Worm (Caenorhabditis elegans): ENCODE results near the gene F36H5.18.
"Not testable (repeated sequence)": the region's sequence is repeated elsewhere in the genome, so short reads cannot be mapped to it uniquely, and the experiment has no call there.

F36H5.18 gene

DNA sequence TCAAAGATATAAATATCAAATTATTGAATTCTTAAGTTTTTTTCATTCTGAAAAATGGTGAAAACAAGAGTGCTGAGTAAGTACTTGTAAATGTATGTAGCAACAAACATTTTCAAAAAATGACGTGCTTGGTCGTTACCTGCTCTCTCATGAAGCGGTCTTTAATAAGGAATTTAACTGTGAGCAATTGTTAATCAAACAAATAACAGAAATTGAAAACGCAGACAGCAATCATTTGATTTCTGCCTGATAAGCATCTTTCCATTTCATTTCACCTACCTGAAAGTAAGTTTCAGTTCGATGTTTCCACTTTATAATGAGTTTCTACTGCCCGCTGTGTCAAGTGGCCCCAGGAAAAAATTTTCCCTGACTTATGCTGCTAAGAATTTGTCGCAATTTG lies 3.4 kb downstream of the F36H5.18 start, which contains the start of gene math-28:
Gene math-28, plus strand, starts transcription at position 301 of the 400 bp plus-strand sequence.
- TF ChIP-seq xbp-1 (tag; optimal IDR thresholded peaks at IDR 0.05) (no peak), lsy-2 (tag; optimal IDR thresholded peaks at IDR 0.05) (no peak), aha-1 (tag; optimal IDR thresholded peaks at IDR 0.05) (no peak), sup-37 (GFP tag; optimal IDR thresholded peaks at IDR 0.05) (no peak), snu-23 (GFP tag; optimal IDR thresholded peaks at IDR 0.05) (no peak), ceh-88 (GFP tag; IDR thresholded peaks at IDR 0.05) (no peak), nhr-12 (tag; optimal IDR thresholded peaks at IDR 0.05) (no peak), rnt-1 (tag; optimal IDR thresholded peaks at IDR 0.05) (no peak), hlh-4 (tag; optimal IDR thresholded peaks at IDR 0.05) (no peak), ets-5 (GFP tag; IDR thresholded peaks at IDR 0.05) (no peak), ceh-8 (GFP tag; optimal IDR thresholded peaks at IDR 0.05) (no peak), zag-1 (tag; optimal IDR thresholded peaks at IDR 0.05) (no peak), nhr-90 (tag; optimal IDR thresholded peaks at IDR 0.05; ENCODE audit: poor library complexity) (no peak), tlp-1 (tag; optimal IDR thresholded peaks at IDR 0.05) (no peak), lir-3 (tag; optimal IDR thresholded peaks at IDR 0.05; ENCODE audit: poor library complexity) (no peak)

DNA sequence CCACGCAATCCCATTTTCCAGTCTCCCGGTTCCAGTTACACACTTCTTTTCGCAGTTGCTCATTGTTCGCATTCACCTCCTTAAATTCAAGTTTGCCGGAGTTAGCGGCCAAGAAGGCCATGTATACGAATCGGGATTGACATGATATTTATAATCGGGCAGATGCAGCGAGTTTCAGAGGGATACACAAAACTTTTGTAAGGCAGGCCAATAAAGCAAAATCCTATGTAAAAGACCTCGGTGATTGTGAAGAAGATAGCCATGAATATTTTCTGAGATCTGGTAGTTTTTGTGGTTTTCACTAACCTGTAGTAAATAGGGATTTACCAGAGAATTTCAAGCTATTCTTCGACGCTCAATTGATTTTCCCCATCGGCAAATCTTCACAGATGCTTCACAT lies 7.0 kb downstream of the F36H5.18 start:
- no peak for TF ChIP-seq swsn-7 (tag; optimal IDR thresholded peaks at IDR 0.05)
- no peak for TF ChIP-seq fos-1 (tag; optimal IDR thresholded peaks at IDR 0.05)
- no peak for TF ChIP-seq tbx-2 (tag; optimal IDR thresholded peaks at IDR 0.05)
- no peak for TF ChIP-seq ceh-90 (tag; optimal IDR thresholded peaks at IDR 0.05)
- no peak for TF ChIP-seq egl-13 (tag; optimal IDR thresholded peaks at IDR 0.05)
- no peak for TF ChIP-seq snpc-4 (tag; optimal IDR thresholded peaks at IDR 0.05)
- TF ChIP-seq efl-1 (optimal IDR thresholded peaks at IDR 0.05), result no peak
- TF ChIP-seq efl-1 (GFP tag; optimal IDR thresholded peaks at IDR 0.05 in 1 of 2), result no peak
- no peak for TF ChIP-seq nhr-11 (tag; optimal IDR thresholded peaks at IDR 0.05)
- TF ChIP-seq egl-27 (tag; optimal IDR thresholded peaks at IDR 0.05), result no peak
- TF ChIP-seq lir-3 (tag; optimal IDR thresholded peaks at IDR 0.05; ENCODE audit: poor library complexity), result no peak
- TF ChIP-seq isw-1 (GFP tag; IDR thresholded peaks at IDR 0.05), result no peak
- TF ChIP-seq ceh-88 (GFP tag; IDR thresholded peaks at IDR 0.05), result no peak
- no peak for TF ChIP-seq lin-14 (GFP tag; optimal IDR thresholded peaks at IDR 0.05)
- no peak for TF ChIP-seq blmp-1 (tag; optimal IDR thresholded peaks at IDR 0.05)
- TF ChIP-seq nhr-20 (tag; optimal IDR thresholded peaks at IDR 0.05), result no peak
- no peak for TF ChIP-seq nhr-71 (tag; optimal IDR thresholded peaks at IDR 0.05)
- TF ChIP-seq Y116A8C.19 (tag; optimal IDR thresholded peaks at IDR 0.05; ENCODE audit: borderline replicate concordance), result no peak
- no peak for TF ChIP-seq nhr-84 (tag; optimal IDR thresholded peaks at IDR 0.05)
- no peak for TF ChIP-seq vab-15 (tag; optimal IDR thresholded peaks at IDR 0.05)
- no peak for TF ChIP-seq pqm-1 (tag; optimal IDR thresholded peaks at IDR 0.05)

DNA sequence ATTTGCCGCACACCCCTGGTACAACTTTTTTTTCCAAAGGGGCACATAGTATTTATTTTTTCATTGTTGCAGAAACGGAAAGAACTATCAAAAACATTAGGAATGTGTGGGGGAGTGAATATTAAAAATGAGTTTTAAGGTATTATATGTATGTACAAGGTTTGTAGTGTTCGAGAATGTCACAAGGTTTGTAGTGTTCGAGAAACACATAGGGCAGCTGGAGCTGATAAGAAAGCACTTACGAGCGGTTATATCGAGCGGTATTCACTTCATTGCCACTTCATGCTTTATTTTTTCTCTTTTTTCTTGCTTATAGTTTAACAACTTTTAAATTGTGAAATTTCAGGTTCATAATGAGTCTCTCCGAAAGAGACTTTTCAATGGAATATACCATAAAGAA lies 7.8 kb downstream of the F36H5.18 start:
- TF ChIP-seq elt-2 (tag; optimal IDR thresholded peaks at IDR 0.05) (peak; percentile 28), efl-1 (GFP tag; optimal IDR thresholded peaks at IDR 0.05 in 1 of 2) (peak in 1 of 2 experiments; percentile 43), lin-35 (GFP tag; optimal IDR thresholded peaks at IDR 0.05) (peak in 1 of 2 experiments; percentile 10)
- not testable (repeated sequence) for TF ChIP-seq efl-1 (optimal IDR thresholded peaks at IDR 0.05)

DNA sequence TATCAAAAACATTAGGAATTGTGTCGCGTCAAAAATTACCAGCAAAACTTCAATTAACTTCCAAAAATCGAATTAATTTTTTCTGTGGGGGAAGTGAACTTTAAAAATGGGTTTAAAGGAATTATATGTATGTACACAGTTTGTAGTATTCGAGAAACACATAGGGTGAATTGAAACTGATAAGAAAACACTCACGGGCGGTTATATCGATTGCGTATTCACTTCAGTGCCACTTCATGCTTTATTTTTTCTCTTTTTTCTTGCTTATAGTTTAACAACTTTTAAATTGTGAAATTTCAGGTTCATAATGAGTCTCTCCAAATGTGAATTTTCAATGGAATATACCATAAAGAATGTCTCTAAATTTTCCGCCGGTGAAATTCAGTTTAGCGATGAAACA lies 11.6 kb downstream of the F36H5.18 start, which contains the start of gene math-26:
Gene math-26, plus strand, starts transcription at position 301 of the 400 bp plus-strand sequence.
- TF ChIP-seq C04F5.9 (tag; optimal IDR thresholded peaks at IDR 0.05); tlp-1 (tag; optimal IDR thresholded peaks at IDR 0.05); ces-1 (GFP tag; optimal IDR thresholded peaks at IDR 0.05): not testable (repeated sequence)
